Worm (Caenorhabditis elegans) whole organism, L1 larva: Measurements from ENCODE around the gene mtss-1.

Source experiments
- dpl-1 ChIP-seq, 3 experiments: fragments of 150-350 bp in 2 of 3; sonication (generic microtip) in 1 of 3; optimal IDR thresholded peaks; 2 replicates each; lab custom pipeline; 2014 to 2017; ENCODE audit warnings: missing biosample characterization in 3 of 3, missing genetic modification characterization in 3 of 3, missing genetic modification reagents in 3 of 3
- elt-3 ChIP-seq, 6 experiments: fragments of 150-350 bp in 1 of 6; sonication (generic microtip); optimal IDR thresholded peaks; 2 replicates each; lab custom pipeline; 2017 to 2018; ENCODE audit warnings: missing biosample characterization in 6 of 6, missing genetic modification characterization in 6 of 6, inconsistent platforms in 1 of 6
- jun-1 ChIP-seq: fragments of 150-350 bp; optimal IDR thresholded peaks from 2 replicates; lab custom pipeline; 2014; ENCODE audit warnings: missing biosample characterization, missing genetic modification reagents, missing genetic modification characterization
- lin-35 ChIP-seq, 2 experiments: fragments of 150-350 bp; optimal IDR thresholded peaks; 2 replicates each; lab custom pipeline; 2014; ENCODE audit warnings: missing biosample characterization in 2 of 2, missing genetic modification characterization in 2 of 2, missing genetic modification reagents in 2 of 2
- nhr-12 ChIP-seq: sonication (generic microtip); optimal IDR thresholded peaks from 2 replicates; lab custom pipeline; 2017; ENCODE audit warnings: missing biosample characterization, missing genetic modification characterization
- nhr-76 ChIP-seq: sonication (generic microtip); optimal IDR thresholded peaks from 2 replicates; lab custom pipeline; 2017; ENCODE audit warnings: missing biosample characterization, missing genetic modification characterization
- pax-3 ChIP-seq: fragments of 200-800 bp; sonication (Bioruptor generic); optimal IDR thresholded peaks from 2 replicates; lab custom pipeline; 2018; ENCODE audit warnings: mild to moderate bottlenecking, missing genetic modification characterization, moderate library complexity, missing compliant biosample characterization
- ztf-11 ChIP-seq, 2 experiments: sonication (generic microtip); optimal IDR thresholded peaks; 2 replicates each; lab custom pipeline; 2016 to 2017; ENCODE audit warnings: missing genetic modification characterization in 2 of 2, missing biosample characterization in 1 of 2, missing compliant biosample characterization in 1 of 2
- ztf-4 ChIP-seq: fragments of 150-350 bp; optimal IDR thresholded peaks from 2 replicates; lab custom pipeline; 2014; ENCODE audit warnings: missing biosample characterization, missing genetic modification characterization

- TF ChIP-seq jun-1 (no peak), ztf-11 (tag; optimal IDR thresholded peaks at IDR 0.05; lab: Kevin White, UChicago) (no peak), lin-35 (GFP tag; optimal IDR thresholded peaks at IDR 0.05; lab: Kevin White, UChicago) (no peak), ztf-4 (tag; lab: Kevin White, UChicago) (no peak), elt-3 (tag; optimal IDR thresholded peaks at IDR 0.05; lab: Kevin White, UChicago) (no peak), pax-3 (tag; lab: Kevin White, UChicago) (no peak), nhr-76 (tag; lab: Kevin White, UChicago) (no peak), dpl-1 (GFP tag; optimal IDR thresholded peaks at IDR 0.05; lab: Kevin White, UChicago) (no peak), nhr-12 (tag; lab: Kevin White, UChicago) (no peak)
Measured at ce11 chrIII:8765030-8765429, 3.1 kb upstream of the mtss-1 start.
